Fruit fly (Drosophila melanogaster) whole organism, wandering third instar larva: ENCODE measurements around the gene Ssu72.

Source experiments
- GATAd ChIP-seq: sonication (Bioruptor generic); optimal IDR thresholded peaks from 2 replicates; lab custom pipeline; 2016; ENCODE audit warnings: missing biosample characterization, missing genetic modification characterization
- Hr78 ChIP-seq: fragments of >200 bp; optimal IDR thresholded peaks from 2 replicates; lab custom pipeline; 2017; ENCODE audit warnings: missing biosample characterization, missing genetic modification characterization
- N ChIP-seq: fragments of >200 bp; optimal IDR thresholded peaks from 2 replicates; lab custom pipeline; 2018; ENCODE audit warnings: missing biosample characterization, missing external identifiers, missing genetic modification characterization
- br ChIP-seq: fragments of 200-800 bp; sonication (Bioruptor generic); optimal IDR thresholded peaks from 2 replicates; lab custom pipeline; 2016; ENCODE audit warnings: missing biosample characterization, missing genetic modification characterization
- brk ChIP-seq: fragments of 200-800 bp; sonication (Bioruptor generic); optimal IDR thresholded peaks from 2 replicates; lab custom pipeline; 2016; ENCODE audit warnings: missing biosample characterization, mild to moderate bottlenecking, missing genetic modification characterization
- dl ChIP-seq, 2 experiments: fragments of 175-275, 200-275 bp in 1 of 2; fragments of 200-275 bp in 1 of 2; sonication (Bioruptor generic); optimal IDR thresholded peaks; lab custom pipeline; 2018; ENCODE audit warnings: mild to moderate bottlenecking in 2 of 2, missing biosample characterization in 2 of 2, missing genetic modification characterization in 2 of 2, moderate library complexity in 2 of 2; ENCODE audit not compliant: partially characterized antibody in 2 of 2, insufficient read depth in 1 of 2
- fru ChIP-seq: fragments of 200-800 bp; sonication (Bioruptor generic); optimal IDR thresholded peaks from 3 replicates; lab custom pipeline; 2016; ENCODE audit warnings: missing biosample characterization, mild to moderate bottlenecking, missing genetic modification characterization
- jim ChIP-seq: fragments of 175-275, 200-325 bp; sonication (Bioruptor generic); optimal IDR thresholded peaks from 2 replicates; lab custom pipeline; 2016; ENCODE audit warnings: missing biosample characterization, mild to moderate bottlenecking, missing genetic modification characterization
- lola ChIP-seq: fragments of >200 bp; optimal IDR thresholded peaks from 2 replicates; lab custom pipeline; 2017; ENCODE audit warnings: missing biosample characterization, missing genetic modification characterization
- tai ChIP-seq: sonication (Bioruptor generic); optimal IDR thresholded peaks from 2 replicates; lab custom pipeline; 2016; ENCODE audit warnings: missing biosample characterization, missing genetic modification characterization
- woc ChIP-seq: sonication (Bioruptor generic); optimal IDR thresholded peaks from 2 replicates; lab custom pipeline; 2016; ENCODE audit warnings: missing biosample characterization, mild to moderate bottlenecking, missing genetic modification characterization

- TF ChIP-seq lola (GFP tag; lab: Kevin White, UChicago) (no peak), fru (GFP tag; lab: Kevin White, UChicago) (no peak), woc (GFP tag; lab: Kevin White, UChicago) (no peak), br (GFP tag; lab: Kevin White, UChicago) (no peak), Hr78 (GFP tag; lab: Kevin White, UChicago) (no peak), GATAd (GFP tag; lab: Kevin White, UChicago) (no peak), dl (GFP tag; optimal IDR thresholded peaks at IDR 0.05; lab: Kevin White, UChicago; ENCODE audit: insufficient read depth in 1 of 2, partially characterized antibody in 2 of 2) (no peak), tai (GFP tag; lab: Kevin White, UChicago) (no peak), brk (no peak), N (GFP tag; lab: Kevin White, UChicago) (no peak), jim (GFP tag; lab: Kevin White, UChicago) (no peak)
These were observed 25.9 kb upstream of the Ssu72 start, which contains the start of gene Rcd-1 for dm6 chrX:19638328-19638940.
